Worm (Caenorhabditis elegans): Measurements from ENCODE around the gene nhr-43.

ce11 chrIV:11914260-11914836 is 15.0 kb downstream of the nhr-43 start:
- TF ChIP-seq nhr-25 (tag; optimal IDR thresholded peaks at IDR 0.05; ENCODE audit: borderline replicate concordance, insufficient read depth), result no peak
- TF ChIP-seq hmg-1.1 (GFP tag; IDR thresholded peaks at IDR 0.05), result no peak
- no peak for TF ChIP-seq ceh-20 (GFP tag; IDR thresholded peaks at IDR 0.05)
- no peak for TF ChIP-seq ceh-44 (GFP tag; IDR thresholded peaks at IDR 0.05)
- TF ChIP-seq F44E2.7 (GFP tag; IDR thresholded peaks at IDR 0.05), result no peak
- TF ChIP-seq lin-13 (GFP tag; optimal IDR thresholded peaks at IDR 0.05), result no peak
- TF ChIP-seq ztf-11 (tag; optimal IDR thresholded peaks at IDR 0.05), result no peak
- TF ChIP-seq ceh-32 (tag; optimal IDR thresholded peaks at IDR 0.05; ENCODE audit: poor library complexity), result no peak
- no peak for TF ChIP-seq nhr-11 (tag; optimal IDR thresholded peaks at IDR 0.05)
- no peak for TF ChIP-seq pqm-1 (tag; optimal IDR thresholded peaks at IDR 0.05)
- TF ChIP-seq mdl-1 (tag; optimal IDR thresholded peaks at IDR 0.05), result no peak
- TF ChIP-seq nhr-6 (tag; optimal IDR thresholded peaks at IDR 0.05), result no peak

Data from whole organism, L4 larva.